Fruit fly (Drosophila melanogaster): ENCODE measurements around the gene nsl1.

nsl1 gene

dm6 chr3R:15839294-15839693 is 45.7 kb downstream of the nsl1 start, which contains the start of gene Pbp45 (continued):
- peak; percentile 21 for TF ChIP-seq Xbp1 (GFP tag; optimal IDR thresholded peaks at IDR 0.05)
- peak; percentile 69 for TF ChIP-seq MBD-R2 (GFP tag; IDR thresholded peaks at IDR 0.05)
- peak; percentile 41 for TF ChIP-seq Med (GFP tag)
- TF ChIP-seq Hsf (GFP tag; optimal IDR thresholded peaks at IDR 0.05), result peak; percentile 8
- 0 out of 2 replicates have a peak, but pooled peaks have one; percentile 41 for TF ChIP-seq bbx (GFP tag; IDR thresholded peaks at IDR 0.05; ENCODE audit: partially characterized antibody)
- TF ChIP-seq CG13287 (GFP tag; IDR thresholded peaks at IDR 0.05; ENCODE audit: partially characterized antibody), result peak; percentile 60; the same call in 1 of the 2 replicates
- no peak for TF ChIP-seq otp (GFP tag; IDR thresholded peaks at IDR 0.05)
- peak; percentile 52; the same call in 2 of the 3 replicates for TF ChIP-seq CG34224 (GFP tag; IDR thresholded peaks at IDR 0.05; ENCODE audit: partially characterized antibody)
- TF ChIP-seq CG2116 (GFP tag; optimal IDR thresholded peaks at IDR 0.05), result peak; percentile 50
- peak; percentile 89 for TF ChIP-seq Dp (GFP tag; optimal IDR thresholded peaks at IDR 0.05)
- 0 out of 3 replicates have a peak, but pooled peaks have one; percentile 23 for TF ChIP-seq Doc3 (GFP tag; IDR thresholded peaks at IDR 0.05; ENCODE audit: partially characterized antibody)

- TF ChIP-seq ind (GFP tag; optimal IDR thresholded peaks at IDR 0.05), result no peak
Observed at dm6 chr3R:15846234-15846633, 52.7 kb downstream of the nsl1 start, which contains the start of gene CG4546. TSS of gene CG4546 (plus strand) at chr3R:15846534.
